Fruit fly (Drosophila melanogaster) whole organism, wandering third instar larva: ENCODE measurements around the gene CG12645.

Experiments
- CG32264 ChIP-seq: fragments of 200-800 bp; sonication (Bioruptor generic); optimal IDR thresholded peaks from 2 replicates; lab custom pipeline; 2016; ENCODE audit warnings: missing biosample characterization, missing genetic modification characterization
- CG9705 ChIP-seq: fragments of 200-800 bp; sonication (Bioruptor generic); optimal IDR thresholded peaks from 2 replicates; lab custom pipeline; 2018; ENCODE audit warnings: missing biosample characterization, mild to moderate bottlenecking, missing genetic modification characterization
- Hnf4 ChIP-seq: fragments of 200-800 bp; sonication (Bioruptor generic); optimal IDR thresholded peaks from 2 replicates; lab custom pipeline; 2016; ENCODE audit warnings: missing biosample characterization, mild to moderate bottlenecking, missing genetic modification characterization
- Hr78 ChIP-seq: fragments of >200 bp; optimal IDR thresholded peaks from 2 replicates; lab custom pipeline; 2017; ENCODE audit warnings: missing biosample characterization, missing genetic modification characterization
- Hr83 ChIP-seq: fragments of 200-300 bp; sonication (Bioruptor generic); optimal IDR thresholded peaks from 2 replicates; lab custom pipeline; 2016; ENCODE audit warnings: missing biosample characterization, mild to moderate bottlenecking, missing genetic modification characterization, moderate library complexity; ENCODE audit not compliant: poor library complexity, severe bottlenecking
- Mio ChIP-seq: sonication (Bioruptor generic); optimal IDR thresholded peaks from 2 replicates; lab custom pipeline; 2016; ENCODE audit warnings: missing biosample characterization, missing genetic modification characterization
- OdsH ChIP-seq: fragments of 200-800 bp; sonication (Bioruptor generic); optimal IDR thresholded peaks from 2 replicates; lab custom pipeline; 2016; ENCODE audit warnings: missing biosample characterization, mild to moderate bottlenecking, missing genetic modification characterization
- Rel ChIP-seq, 2 experiments: fragments of 200-800 bp; sonication (Bioruptor generic) in 1 of 2; optimal IDR thresholded peaks; 2 replicates in 1 of 2; 3 replicates in 1 of 2; lab custom pipeline; 2016 to 2019; ENCODE audit warnings: mild to moderate bottlenecking in 2 of 2, missing biosample characterization in 2 of 2, missing genetic modification characterization in 2 of 2, moderate library complexity in 1 of 2
- dmrt93B ChIP-seq: fragments of 200-800 bp; sonication (Bioruptor generic); optimal IDR thresholded peaks from 2 replicates; lab custom pipeline; 2018; ENCODE audit warnings: missing biosample characterization, mild to moderate bottlenecking, missing genetic modification characterization
- ey ChIP-seq: fragments of 200-800 bp; sonication (Bioruptor generic); optimal IDR thresholded peaks from 2 replicates; lab custom pipeline; 2016; ENCODE audit warnings: missing biosample characterization, missing genetic modification characterization
- foxo ChIP-seq, 2 experiments: fragments of 200-800 bp; sonication (Bioruptor generic); optimal IDR thresholded peaks; 2 replicates in 1 of 2; 3 replicates in 1 of 2; lab custom pipeline; 2016 to 2017; ENCODE audit warnings: missing biosample characterization in 2 of 2, missing genetic modification characterization in 2 of 2
- fru ChIP-seq: fragments of 200-800 bp; sonication (Bioruptor generic); optimal IDR thresholded peaks from 3 replicates; lab custom pipeline; 2016; ENCODE audit warnings: missing biosample characterization, mild to moderate bottlenecking, missing genetic modification characterization
- jim ChIP-seq: fragments of 175-275, 200-325 bp; sonication (Bioruptor generic); optimal IDR thresholded peaks from 2 replicates; lab custom pipeline; 2016; ENCODE audit warnings: missing biosample characterization, mild to moderate bottlenecking, missing genetic modification characterization
- rgr ChIP-seq: fragments of 200-800 bp; sonication (Bioruptor generic); optimal IDR thresholded peaks from 3 replicates; lab custom pipeline; 2016; ENCODE audit warnings: missing biosample characterization, mild to moderate bottlenecking, missing genetic modification characterization
- sage ChIP-seq: fragments of 200-800 bp; sonication (Bioruptor generic); optimal IDR thresholded peaks from 2 replicates; lab custom pipeline; 2016; ENCODE audit warnings: missing biosample characterization, mild to moderate bottlenecking, missing genetic modification characterization
- usp ChIP-seq: fragments of >200 bp; optimal IDR thresholded peaks from 2 replicates; lab custom pipeline; 2017; ENCODE audit warnings: missing biosample characterization, missing genetic modification characterization

CG12645 gene

dm6 chrX:10184355-10185058 lies 31.1 kb downstream of the CG12645 start (continued):
- TF ChIP-seq Hr78 (GFP tag; lab: Kevin White, UChicago) (no peak), OdsH (GFP tag; lab: Kevin White, UChicago) (no peak), jim (GFP tag; lab: Kevin White, UChicago) (no peak)

DNA sequence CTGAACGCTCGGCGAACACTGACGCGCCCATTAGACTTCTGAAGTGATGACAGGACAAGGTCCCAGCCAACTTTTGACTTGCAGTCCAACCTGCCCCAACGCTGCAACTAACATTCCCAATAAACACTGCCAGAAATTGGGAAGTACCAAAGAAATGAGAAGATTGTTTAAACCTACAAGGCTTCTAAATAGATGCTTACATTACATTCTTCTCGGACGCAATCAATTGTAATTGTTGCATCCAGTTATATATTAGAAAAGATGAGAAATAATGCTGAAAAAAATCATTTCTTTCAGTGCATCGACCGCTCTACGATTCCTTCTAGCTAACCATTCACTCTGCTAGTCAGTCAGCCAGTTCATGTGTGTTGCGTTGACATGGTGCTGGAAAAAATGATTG lies 49.2 kb downstream of the CG12645 start:
- TF ChIP-seq foxo (GFP tag; optimal IDR thresholded peaks at IDR 0.05; lab: Kevin White, UChicago) (no peak), CG32264 (GFP tag; lab: Kevin White, UChicago) (no peak), dmrt93B (GFP tag; lab: Kevin White, UChicago) (no peak), Rel (GFP tag; optimal IDR thresholded peaks at IDR 0.05; lab: Kevin White, UChicago) (no peak), Rel (tag; optimal IDR thresholded peaks at IDR 0.05; lab: Kevin White, UChicago) (no peak), usp (GFP tag; lab: Kevin White, UChicago) (no peak), Hr83 (no peak), ey (no peak), sage (GFP tag; lab: Kevin White, UChicago) (no peak), Hnf4 (no peak), Hr78 (GFP tag; lab: Kevin White, UChicago) (no peak), CG9705 (no peak), fru (GFP tag; lab: Kevin White, UChicago) (no peak), Mio (GFP tag; lab: Kevin White, UChicago) (no peak), rgr (GFP tag; lab: Kevin White, UChicago) (no peak)
